Worm (Caenorhabditis elegans): ENCODE measurements around the gene K09C8.9.
A peak's percentile ranks its signal among the peaks of the same experiment; 100 is the strongest.

K09C8.9 gene

DNA sequence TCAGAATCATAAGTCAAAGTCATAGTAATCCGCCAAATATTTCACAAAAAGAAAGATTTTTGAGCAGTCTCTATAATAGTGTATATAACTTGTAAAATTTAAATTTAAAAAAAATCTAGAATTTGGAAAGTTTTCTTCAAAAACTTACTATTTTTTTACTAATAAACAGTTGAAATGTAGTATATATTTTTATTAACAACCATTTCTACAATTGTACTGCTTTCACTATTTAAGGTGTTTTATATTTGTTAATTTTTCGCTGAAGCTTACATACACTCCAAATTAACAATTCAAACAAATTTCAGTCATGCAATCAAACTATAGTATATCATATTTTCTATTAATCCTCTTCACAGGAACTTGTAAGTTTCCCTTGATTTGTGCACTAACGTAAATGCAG, 1.3 kb downstream of the K09C8.9 start, which contains the start of gene lge-1:
Gene lge-1, plus strand, starts transcription at position 301 of the 400 bp plus-strand sequence.
- TF ChIP-seq nhr-42 (GFP tag; IDR thresholded peaks at IDR 0.05) (no peak), dmd-8 (GFP tag; IDR thresholded peaks at IDR 0.05) (no peak), T20F7.1 (GFP tag; optimal IDR thresholded peaks at IDR 0.05) (no peak), lin-38 (GFP tag; IDR thresholded peaks at IDR 0.05) (no peak), ztf-7 (tag; optimal IDR thresholded peaks at IDR 0.05) (no peak), attf-4 (tag; optimal IDR thresholded peaks at IDR 0.05) (no peak), daf-8 (GFP tag; IDR thresholded peaks at IDR 0.05) (no peak), lim-7 (GFP tag; IDR thresholded peaks at IDR 0.05) (no peak), dve-1 (tag; optimal IDR thresholded peaks at IDR 0.05; ENCODE audit: insufficient read depth) (no peak), jun-1 (tag; optimal IDR thresholded peaks at IDR 0.05) (no peak), lin-15B (tag; optimal IDR thresholded peaks at IDR 0.05) (no peak), nhr-111 (GFP tag; optimal IDR thresholded peaks at IDR 0.05) (no peak), nhr-237 (tag; optimal IDR thresholded peaks at IDR 0.05) (no peak), ceh-28 (tag; optimal IDR thresholded peaks at IDR 0.05) (no peak), skn-1 (tag; optimal IDR thresholded peaks at IDR 0.05) (no peak)

DNA sequence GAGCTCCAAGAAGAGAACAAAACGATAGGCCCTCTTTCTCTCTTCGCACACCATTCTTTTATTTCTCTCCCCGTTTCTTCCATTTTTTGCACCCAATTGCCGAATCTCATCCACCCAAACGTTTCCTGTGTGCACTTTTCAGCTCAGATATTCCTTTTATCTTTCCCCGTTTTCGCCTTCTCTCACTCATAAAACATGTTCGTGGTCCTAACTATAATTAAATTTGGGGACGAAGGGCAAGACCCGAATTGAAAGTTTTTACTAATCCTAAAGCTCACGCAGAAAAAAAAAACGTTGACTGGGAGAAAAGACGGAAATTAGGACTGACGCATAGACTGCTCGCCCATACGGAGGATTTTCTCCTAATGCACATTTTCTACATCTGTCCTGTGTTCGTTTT, 2.1 kb downstream of the K09C8.9 start:
- TF ChIP-seq unc-130 (GFP tag; optimal IDR thresholded peaks at IDR 0.05) (no peak), ces-1 (GFP tag; optimal IDR thresholded peaks at IDR 0.05) (peak; percentile 54), nhr-77 (tag; optimal IDR thresholded peaks at IDR 0.05) (no peak)

DNA sequence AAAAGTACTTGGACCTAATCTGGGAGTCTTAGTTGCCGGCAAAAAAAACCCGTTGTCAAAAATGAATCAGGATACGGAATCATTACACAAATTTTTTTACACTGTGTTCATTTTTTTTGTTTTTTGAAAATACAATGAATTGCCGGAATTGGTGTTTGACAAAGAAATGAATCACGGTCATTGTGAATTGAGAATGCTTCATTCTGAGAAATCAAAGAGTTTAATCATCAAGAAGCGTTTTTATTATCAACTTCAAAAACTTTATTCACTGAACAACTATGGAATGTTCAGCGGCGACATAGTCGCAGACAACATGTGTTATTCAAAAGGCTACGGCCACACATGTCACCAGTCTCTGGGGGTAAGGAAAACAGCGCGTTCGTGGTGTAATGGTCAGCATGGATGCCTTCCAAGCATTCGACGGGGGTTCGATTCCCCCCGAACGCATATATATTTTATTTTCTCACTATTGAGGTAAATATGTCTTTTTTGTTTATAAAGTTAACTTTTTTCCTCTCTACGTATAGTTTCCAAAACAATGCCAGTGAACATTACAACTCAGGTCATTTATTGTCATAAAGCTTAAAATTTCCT, 4.0 kb downstream of the K09C8.9 start, which contains the start of gene nas-10:
Gene nas-10, minus strand, starts transcription at position 51 of the 594 bp plus-strand sequence.
- TF ChIP-seq ZK337.2 (GFP tag; IDR thresholded peaks at IDR 0.05) (peak; percentile 68), ZK546.5 (tag; optimal IDR thresholded peaks at IDR 0.05) (no peak), F49E8.2 (tag; optimal IDR thresholded peaks at IDR 0.05; ENCODE audit: borderline replicate concordance) (peak; percentile 20), hif-1 (tag; optimal IDR thresholded peaks at IDR 0.05) (peak; percentile 5 to 60), zip-2 (tag; optimal IDR thresholded peaks at IDR 0.05) (peak; percentile 40), T26A8.4 (GFP tag; IDR thresholded peaks at IDR 0.05) (no peak; the same call in 1 of the 2 replicates), unc-39 (tag; optimal IDR thresholded peaks at IDR 0.05) (no peak), nhr-42 (GFP tag; IDR thresholded peaks at IDR 0.05) (peak; percentile 51; the same call in 1 of the 2 replicates), cey-2 (tag; optimal IDR thresholded peaks at IDR 0.05; ENCODE audit: borderline replicate concordance, insufficient read depth) (no peak), daf-12 (tag; optimal IDR thresholded peaks at IDR 0.05) (no peak), ceh-62 (tag; optimal IDR thresholded peaks at IDR 0.05) (no peak), nhr-11 (tag; optimal IDR thresholded peaks at IDR 0.05) (no peak), ceh-44 (GFP tag; IDR thresholded peaks at IDR 0.05) (peak; percentile 73; the same call in 1 of the 2 replicates), lsy-2 (tag; optimal IDR thresholded peaks at IDR 0.05) (no peak), mxl-2 (GFP tag; conservative IDR thresholded peaks at IDR 0.05) (0 out of 2 replicates have a peak, but pooled peaks have one; percentile 13), nhr-102 (tag; optimal IDR thresholded peaks at IDR 0.05) (no peak), zfp-3 (GFP tag; conservative IDR thresholded peaks at IDR 0.05) (peak; percentile 63; the same call in 1 of the 2 replicates), hmg-1.1 (GFP tag; IDR thresholded peaks at IDR 0.05) (peak; percentile 96), T20F7.1 (GFP tag; optimal IDR thresholded peaks at IDR 0.05) (peak; percentile 29), zip-11 (GFP tag; IDR thresholded peaks at IDR 0.05) (0 out of 2 replicates have a peak, but pooled peaks have one; percentile 48), lin-29 (GFP tag; IDR thresholded peaks at IDR 0.05) (0 out of 2 replicates have a peak, but pooled peaks have one; percentile 47), lin-13 (GFP tag; optimal IDR thresholded peaks at IDR 0.05) (peak; percentile 49), Y75B8A.6 (GFP tag; IDR thresholded peaks at IDR 0.05) (no peak), mdl-1 (tag; optimal IDR thresholded peaks at IDR 0.05) (peak in 1 of 2 experiments; percentile 57), dmd-8 (GFP tag; IDR thresholded peaks at IDR 0.05) (peak; percentile 82), vab-7 (GFP tag; IDR thresholded peaks at IDR 0.05) (peak; percentile 90), ces-1 (GFP tag; optimal IDR thresholded peaks at IDR 0.05) (no peak), Y5F2A.4 (GFP tag; optimal IDR thresholded peaks at IDR 0.05) (peak; percentile 63), fos-1 (tag; optimal IDR thresholded peaks at IDR 0.05) (no peak), lim-7 (GFP tag; IDR thresholded peaks at IDR 0.05) (peak; percentile 91), ceh-82 (tag; optimal IDR thresholded peaks at IDR 0.05) (no peak), nhr-237 (tag; optimal IDR thresholded peaks at IDR 0.05) (no peak), dpl-1 (GFP tag; optimal IDR thresholded peaks at IDR 0.05) (peak; percentile 5), hlh-11 (tag; optimal IDR thresholded peaks at IDR 0.05) (peak; percentile 68), mxl-3 (GFP tag; optimal IDR thresholded peaks at IDR 0.05) (peak; percentile 62)
